Worm (Caenorhabditis elegans): ENCODE results near the gene ZK930.2.

ce11 chrII:11842317-11842716 lies 50.9 kb downstream of the ZK930.2 start, which contains the start of gene T27D12.1:
- no peak for TF ChIP-seq hlh-17 (GFP tag; optimal IDR thresholded peaks at IDR 0.05; ENCODE audit: borderline replicate concordance)
- no peak for TF ChIP-seq lin-14 (GFP tag; optimal IDR thresholded peaks at IDR 0.05)
- no peak for TF ChIP-seq lir-3 (tag; optimal IDR thresholded peaks at IDR 0.05; ENCODE audit: poor library complexity)
- no peak for TF ChIP-seq dpl-1 (GFP tag; optimal IDR thresholded peaks at IDR 0.05)
- no peak for TF ChIP-seq Y116A8C.19 (tag; optimal IDR thresholded peaks at IDR 0.05; ENCODE audit: borderline replicate concordance)
- no peak for TF ChIP-seq ama-1 (optimal IDR thresholded peaks at IDR 0.05)
- no peak for TF ChIP-seq efl-1 (optimal IDR thresholded peaks at IDR 0.05)
- no peak for TF ChIP-seq efl-1 (GFP tag; optimal IDR thresholded peaks at IDR 0.05 in 1 of 2)
- no peak for TF ChIP-seq pqm-1 (tag; optimal IDR thresholded peaks at IDR 0.05)
- no peak for TF ChIP-seq elt-3 (tag; optimal IDR thresholded peaks at IDR 0.05)
- TF ChIP-seq unc-62 (GFP tag; optimal IDR thresholded peaks at IDR 0.05): no peak
- no peak for TF ChIP-seq skn-1 (tag; optimal IDR thresholded peaks at IDR 0.05)
- TF ChIP-seq egl-27 (tag; optimal IDR thresholded peaks at IDR 0.05): no peak
- no peak for TF ChIP-seq sptf-1 (tag; optimal IDR thresholded peaks at IDR 0.05)

Data from whole organism, L1 larva.